Worm (Caenorhabditis elegans) whole organism, mixed stage, embryonic: ENCODE measurements around the gene hap-1.

Experiments
- M03D4.4 ChIP-seq: sonication (generic microtip); optimal IDR thresholded peaks from 2 replicates; lab custom pipeline; 2017; ENCODE audit warnings: mild to moderate bottlenecking, missing genetic modification characterization, missing compliant biosample characterization
- ceh-39 ChIP-seq: fragments of 150-350 bp; optimal IDR thresholded peaks from 2 replicates; lab custom pipeline; 2014; ENCODE audit warnings: missing biosample characterization, missing genetic modification characterization
- ceh-43 ChIP-seq: fragments of 200-800 bp; sonication (Bioruptor generic); optimal IDR thresholded peaks from 2 replicates; lab custom pipeline; 2018; ENCODE audit warnings: mild to moderate bottlenecking, missing genetic modification characterization, moderate library complexity, missing compliant biosample characterization
- ceh-83 ChIP-seq: fragments of 200-800 bp; sonication (Bioruptor generic); optimal IDR thresholded peaks from 2 replicates; lab custom pipeline; 2018; ENCODE audit warnings: mild to moderate bottlenecking, missing genetic modification characterization, missing compliant biosample characterization
- ces-1 ChIP-seq: fragments of 150-350 bp; optimal IDR thresholded peaks from 2 replicates; lab custom pipeline; 2014; ENCODE audit warnings: missing biosample characterization, missing genetic modification reagents, missing genetic modification characterization
- cnd-1 ChIP-seq: fragments of 200-800 bp; sonication (Bioruptor generic); optimal IDR thresholded peaks from 2 replicates; lab custom pipeline; 2018; ENCODE audit warnings: mild to moderate bottlenecking, missing genetic modification characterization, missing compliant biosample characterization
- drap-1 ChIP-seq: fragments of 200-800 bp; sonication (Bioruptor generic); optimal IDR thresholded peaks from 3 replicates; lab custom pipeline; 2018; ENCODE audit warnings: mild to moderate bottlenecking, missing genetic modification characterization, missing compliant biosample characterization
- elt-1 ChIP-seq: sonication (generic microtip); optimal IDR thresholded peaks from 2 replicates; lab custom pipeline; 2017; ENCODE audit warnings: missing genetic modification characterization, mild to moderate bottlenecking, missing compliant biosample characterization, antibody characterized with exemption, moderate library complexity, borderline replicate concordance; ENCODE audit not compliant: insufficient read depth
- elt-3 ChIP-seq: fragments of 150-350 bp; optimal IDR thresholded peaks from 2 replicates; lab custom pipeline; 2014; ENCODE audit warnings: missing biosample characterization, missing genetic modification characterization
- flh-1 ChIP-seq: fragments of 200-800 bp; sonication (Bioruptor generic); optimal IDR thresholded peaks from 2 replicates; lab custom pipeline; 2018; ENCODE audit warnings: mild to moderate bottlenecking, missing genetic modification characterization, moderate library complexity, missing compliant biosample characterization
- ham-2 ChIP-seq: fragments of 200-800 bp; sonication (Bioruptor generic); optimal IDR thresholded peaks from 2 replicates; lab custom pipeline; 2018; ENCODE audit warnings: mild to moderate bottlenecking, missing genetic modification characterization, missing compliant biosample characterization
- hlh-1 ChIP-seq: fragments of 150-350 bp; optimal IDR thresholded peaks from 2 replicates; lab custom pipeline; 2014; ENCODE audit warnings: missing biosample characterization, missing genetic modification reagents, missing genetic modification characterization
- lin-13 ChIP-seq: fragments of 150-350 bp; optimal IDR thresholded peaks from 2 replicates; lab custom pipeline; 2014; ENCODE audit warnings: missing biosample characterization, missing genetic modification characterization
- lsy-2 ChIP-seq: fragments of 150-350 bp; optimal IDR thresholded peaks from 2 replicates; lab custom pipeline; 2014; ENCODE audit warnings: missing biosample characterization, missing genetic modification characterization
- mab-5 ChIP-seq: fragments of 150-350 bp; optimal IDR thresholded peaks from 2 replicates; lab custom pipeline; 2014; ENCODE audit warnings: missing biosample characterization, missing genetic modification characterization
- mep-1 ChIP-seq: fragments of 150-350 bp; optimal IDR thresholded peaks from 2 replicates; lab custom pipeline; 2017; ENCODE audit warnings: missing biosample characterization, missing genetic modification reagents, missing genetic modification characterization, inconsistent platforms
- mls-2 ChIP-seq: sonication (generic microtip); optimal IDR thresholded peaks from 2 replicates; lab custom pipeline; 2016; ENCODE audit warnings: mild to moderate bottlenecking, missing genetic modification characterization, moderate library complexity, missing compliant biosample characterization
- nhr-12 ChIP-seq: fragments of 150-350 bp; optimal IDR thresholded peaks from 2 replicates; lab custom pipeline; 2014; ENCODE audit warnings: missing biosample characterization, missing genetic modification characterization
- nhr-28 ChIP-seq: fragments of 150-350 bp; optimal IDR thresholded peaks from 2 replicates; lab custom pipeline; 2014; ENCODE audit warnings: missing biosample characterization, missing genetic modification characterization
- nhr-76 ChIP-seq: sonication (generic microtip); optimal IDR thresholded peaks from 2 replicates; lab custom pipeline; 2017; ENCODE audit warnings: missing biosample characterization, missing genetic modification characterization
- pha-4 ChIP-seq: fragments of 150-350 bp; optimal IDR thresholded peaks from 2 replicates; lab custom pipeline; 2018; ENCODE audit warnings: missing biosample characterization, missing genetic modification reagents, missing genetic modification characterization
- snpc-4 ChIP-seq: fragments of 150-350 bp; optimal IDR thresholded peaks from 2 replicates; lab custom pipeline; 2014; ENCODE audit warnings: missing biosample characterization, missing genetic modification characterization
- tbx-8 ChIP-seq: fragments of 200-800 bp; sonication (Bioruptor generic); optimal IDR thresholded peaks from 2 replicates; lab custom pipeline; 2018; ENCODE audit warnings: mild to moderate bottlenecking, missing genetic modification characterization, moderate library complexity, missing compliant biosample characterization
- unc-120 ChIP-seq: sonication (generic microtip); optimal IDR thresholded peaks from 2 replicates; lab custom pipeline; 2017; ENCODE audit warnings: missing genetic modification characterization, missing compliant biosample characterization; ENCODE audit not compliant: poor library complexity, severe bottlenecking
- unc-39 ChIP-seq: fragments of 150-350 bp; optimal IDR thresholded peaks from 2 replicates; lab custom pipeline; 2014; ENCODE audit warnings: missing biosample characterization, missing genetic modification characterization
- unc-62 ChIP-seq: fragments of 150-350 bp; optimal IDR thresholded peaks from 2 replicates; lab custom pipeline; 2014; ENCODE audit warnings: missing biosample characterization, missing genetic modification reagents, missing genetic modification characterization
- zip-8 ChIP-seq: fragments of 150-350 bp; optimal IDR thresholded peaks from 2 replicates; lab custom pipeline; 2014; ENCODE audit warnings: missing biosample characterization, missing genetic modification characterization
- ztf-11 ChIP-seq: fragments of 150-350 bp; optimal IDR thresholded peaks from 2 replicates; lab custom pipeline; 2014; ENCODE audit warnings: missing biosample characterization, missing genetic modification characterization

Gene hap-1

ce11 chrIII:5263299-5263993 is at the start of gene hap-1, which contains the start of gene C34E10.9:
TSS of gene hap-1 (plus strand) at chrIII:5263943.
TSS of gene C34E10.9 (minus strand) at chrIII:5263399.
- TF ChIP-seq mep-1 (tag; lab: Kevin White, UChicago) (no peak), ceh-43 (GFP tag; lab: Kevin White, UChicago) (no peak), tbx-8 (GFP tag; lab: Kevin White, UChicago) (no peak), ces-1 (no peak), lin-13 (tag; lab: Kevin White, UChicago) (no peak), ceh-83 (GFP tag; lab: Kevin White, UChicago) (no peak), flh-1 (GFP tag; lab: Kevin White, UChicago) (no peak), ceh-39 (tag; lab: Kevin White, UChicago) (no peak), cnd-1 (tag; lab: Kevin White, UChicago) (no peak), nhr-28 (no peak), elt-3 (tag; lab: Kevin White, UChicago) (no peak), nhr-12 (tag; lab: Kevin White, UChicago) (no peak), M03D4.4 (tag; lab: Kevin White, UChicago) (no peak)

- no peak for TF ChIP-seq unc-62 (GFP tag; lab: Kevin White, UChicago)
Observed at ce11 chrIII:5214162-5214561, 49.6 kb upstream of the hap-1 start.

- no peak for TF ChIP-seq elt-1
- no peak for TF ChIP-seq mep-1 (tag; lab: Kevin White, UChicago)
- TF ChIP-seq zip-8 (tag; lab: Kevin White, UChicago), result no peak
Observed at ce11 chrIII:5215375-5215774, 48.4 kb upstream of the hap-1 start, which contains the start of gene ZC155.4. TSS of gene ZC155.4 (minus strand) at chrIII:5215475.

ce11 chrIII:5217511-5217910 is 46.2 kb upstream of the hap-1 start, which contains the start of gene cutl-19:
TSS of gene cutl-19 (minus strand) at chrIII:5217611.
- TF ChIP-seq mep-1 (tag; lab: Kevin White, UChicago) (no peak), ceh-39 (tag; lab: Kevin White, UChicago) (no peak), ztf-11 (no peak), ces-1 (no peak), mab-5 (tag; lab: Kevin White, UChicago) (no peak), nhr-76 (tag; lab: Kevin White, UChicago) (no peak), ceh-83 (GFP tag; lab: Kevin White, UChicago) (no peak), unc-120 (tag; lab: Kevin White, UChicago) (no peak), tbx-8 (GFP tag; lab: Kevin White, UChicago) (no peak)

ce11 chrIII:5218687-5219086 is 45.1 kb upstream of the hap-1 start, which contains the start of gene ZC155.2:
TSS of gene ZC155.2 (plus strand) at chrIII:5218987.
- no peak for TF ChIP-seq unc-120 (tag; lab: Kevin White, UChicago)
- no peak for TF ChIP-seq nhr-76 (tag; lab: Kevin White, UChicago)
- TF ChIP-seq lsy-2 (tag; lab: Kevin White, UChicago), result no peak
- no peak for TF ChIP-seq ztf-11
- no peak for TF ChIP-seq zip-8 (tag; lab: Kevin White, UChicago)
- TF ChIP-seq elt-3 (tag; lab: Kevin White, UChicago), result no peak
- TF ChIP-seq elt-1, result no peak

ce11 chrIII:5221820-5222219 is 41.9 kb upstream of the hap-1 start:
- TF ChIP-seq zip-8 (tag; lab: Kevin White, UChicago), result no peak
- TF ChIP-seq mls-2 (tag; lab: Kevin White, UChicago), result no peak
- no peak for TF ChIP-seq unc-120 (tag; lab: Kevin White, UChicago)
- TF ChIP-seq drap-1 (GFP tag; lab: Kevin White, UChicago), result no peak
- TF ChIP-seq ceh-43 (GFP tag; lab: Kevin White, UChicago), result no peak
- TF ChIP-seq elt-3 (tag; lab: Kevin White, UChicago), result no peak
- no peak for TF ChIP-seq tbx-8 (GFP tag; lab: Kevin White, UChicago)
- no peak for TF ChIP-seq snpc-4 (tag; lab: Kevin White, UChicago)
- no peak for TF ChIP-seq ces-1
- TF ChIP-seq M03D4.4 (tag; lab: Kevin White, UChicago), result no peak
- TF ChIP-seq nhr-76 (tag; lab: Kevin White, UChicago), result no peak
- TF ChIP-seq pha-4 (tag; lab: Kevin White, UChicago), result no peak
- no peak for TF ChIP-seq lin-13 (tag; lab: Kevin White, UChicago)
- no peak for TF ChIP-seq unc-39 (tag; lab: Kevin White, UChicago)
- TF ChIP-seq ham-2, result no peak
- no peak for TF ChIP-seq cnd-1 (tag; lab: Kevin White, UChicago)
- no peak for TF ChIP-seq hlh-1
- no peak for TF ChIP-seq flh-1 (GFP tag; lab: Kevin White, UChicago)
- no peak for TF ChIP-seq ceh-83 (GFP tag; lab: Kevin White, UChicago)
- TF ChIP-seq lsy-2 (tag; lab: Kevin White, UChicago), result no peak
